Worm (Caenorhabditis elegans): ENCODE results near the gene ZK105.12.

ce11 chrV:7755991-7756390 is 40.1 kb upstream of the ZK105.12 start:
- TF ChIP-seq ces-1 (GFP tag; optimal IDR thresholded peaks at IDR 0.05) (no peak), unc-62 (GFP tag; optimal IDR thresholded peaks at IDR 0.05 in 1 of 2) (no peak), unc-62 (tag; optimal IDR thresholded peaks at IDR 0.05) (no peak), mdl-1 (tag; optimal IDR thresholded peaks at IDR 0.05) (no peak), snpc-4 (tag; optimal IDR thresholded peaks at IDR 0.05) (no peak), nhr-77 (tag; optimal IDR thresholded peaks at IDR 0.05) (no peak), dmd-6 (GFP tag; IDR thresholded peaks at IDR 0.05) (no peak; the same call in 1 of the 2 replicates), ZK337.2 (GFP tag; IDR thresholded peaks at IDR 0.05) (no peak), mes-2 (tag; optimal IDR thresholded peaks at IDR 0.05; ENCODE audit: poor library complexity, severe bottlenecking) (no peak), ceh-44 (GFP tag; IDR thresholded peaks at IDR 0.05) (no peak)

Data from whole organism, L4 larva.